Worm (Caenorhabditis elegans): ENCODE data around the gene F41G3.6.

F41G3.6 gene

ce11 chrII:6750929-6751328, 8.2 kb downstream of the F41G3.6 start, which contains the start of gene F41G3.20:
F41G3.20 (minus strand) TSS chrII:6751029.
- TF ChIP-seq sox-4 (tag; optimal IDR thresholded peaks at IDR 0.05) (no peak), dmd-4 (tag; optimal IDR thresholded peaks at IDR 0.05; ENCODE audit: borderline replicate concordance) (no peak), nhr-232 (tag; optimal IDR thresholded peaks at IDR 0.05) (no peak), gmeb-2 (tag; optimal IDR thresholded peaks at IDR 0.05) (no peak), ets-4 (tag; optimal IDR thresholded peaks at IDR 0.05) (no peak), syd-9 (tag; optimal IDR thresholded peaks at IDR 0.05) (no peak), unc-3 (GFP tag; conservative IDR thresholded peaks at IDR 0.05) (no peak), unc-3 (tag; optimal IDR thresholded peaks at IDR 0.05) (no peak), Y22D7AL.16 (tag; optimal IDR thresholded peaks at IDR 0.05) (no peak), sdc-2 (tag; optimal IDR thresholded peaks at IDR 0.05) (no peak), pha-2 (tag; optimal IDR thresholded peaks at IDR 0.05) (no peak), nhr-11 (tag; optimal IDR thresholded peaks at IDR 0.05) (no peak), pros-1 (tag; optimal IDR thresholded peaks at IDR 0.05) (no peak)

- TF ChIP-seq ceh-48 (tag; optimal IDR thresholded peaks at IDR 0.05) (no peak), unc-3 (GFP tag; conservative IDR thresholded peaks at IDR 0.05) (no peak), unc-3 (tag; optimal IDR thresholded peaks at IDR 0.05) (no peak), Y22D7AL.16 (tag; optimal IDR thresholded peaks at IDR 0.05) (no peak), dve-1 (tag; optimal IDR thresholded peaks at IDR 0.05) (no peak), F13H6.1 (tag; optimal IDR thresholded peaks at IDR 0.05) (no peak), ztf-16 (tag; optimal IDR thresholded peaks at IDR 0.05) (no peak), madf-2 (tag; optimal IDR thresholded peaks at IDR 0.05) (no peak), elt-2 (tag; optimal IDR thresholded peaks at IDR 0.05) (no peak), unc-86 (tag; optimal IDR thresholded peaks at IDR 0.05) (no peak), C08G9.2 (tag; optimal IDR thresholded peaks at IDR 0.05) (no peak), C38D4.7 (GFP tag; optimal IDR thresholded peaks at IDR 0.05) (no peak)
These were observed 9.3 kb downstream of the F41G3.6 start, which contains the start of gene F41G3.19 for ce11 chrII:6752027-6752426. F41G3.19 (minus strand) TSS chrII:6752127.

- TF ChIP-seq dmd-4 (tag; optimal IDR thresholded peaks at IDR 0.05; ENCODE audit: borderline replicate concordance), result no peak
- no peak for TF ChIP-seq unc-55 (GFP tag; optimal IDR thresholded peaks at IDR 0.05)
- TF ChIP-seq unc-42 (tag; optimal IDR thresholded peaks at IDR 0.05), result no peak
- no peak for TF ChIP-seq pha-4 (tag; optimal IDR thresholded peaks at IDR 0.05)
- TF ChIP-seq ahr-1 (tag; optimal IDR thresholded peaks at IDR 0.05), result no peak
- TF ChIP-seq ceh-24 (tag; optimal IDR thresholded peaks at IDR 0.05), result no peak
- no peak for TF ChIP-seq fax-1 (tag; optimal IDR thresholded peaks at IDR 0.05)
- no peak for TF ChIP-seq ceh-22 (tag; optimal IDR thresholded peaks at IDR 0.05)
- TF ChIP-seq eyg-1 (tag; optimal IDR thresholded peaks at IDR 0.05), result no peak
- TF ChIP-seq mec-3 (tag; optimal IDR thresholded peaks at IDR 0.05; ENCODE audit: borderline replicate concordance), result no peak
- no peak for TF ChIP-seq ceh-2 (tag; optimal IDR thresholded peaks at IDR 0.05)
- no peak for TF ChIP-seq zip-5 (tag; optimal IDR thresholded peaks at IDR 0.05)
- TF ChIP-seq lim-6 (tag; optimal IDR thresholded peaks at IDR 0.05), result no peak
- no peak for TF ChIP-seq madf-2 (tag; optimal IDR thresholded peaks at IDR 0.05)
These were observed 10.1 kb downstream of the F41G3.6 start, which contains the start of gene F41G3.21 for ce11 chrII:6752850-6753249. F41G3.21 (minus strand) TSS chrII:6752950.

- TF ChIP-seq ceh-48 (tag; optimal IDR thresholded peaks at IDR 0.05) (no peak), zip-5 (tag; optimal IDR thresholded peaks at IDR 0.05) (no peak), che-1 (tag; optimal IDR thresholded peaks at IDR 0.05) (no peak), F13H6.1 (tag; optimal IDR thresholded peaks at IDR 0.05) (no peak), ceh-2 (tag; optimal IDR thresholded peaks at IDR 0.05) (no peak), ceh-34 (tag; optimal IDR thresholded peaks at IDR 0.05) (no peak), ceh-30 (tag; optimal IDR thresholded peaks at IDR 0.05) (no peak), pag-3 (tag; optimal IDR thresholded peaks at IDR 0.05; ENCODE audit: borderline replicate concordance) (no peak), ceh-9 (tag; optimal IDR thresholded peaks at IDR 0.05) (no peak), ceh-31 (tag; optimal IDR thresholded peaks at IDR 0.05) (no peak), ceh-6 (GFP tag; optimal IDR thresholded peaks at IDR 0.05) (no peak), pat-9 (tag; optimal IDR thresholded peaks at IDR 0.05) (no peak), hlh-13 (GFP tag; optimal IDR thresholded peaks at IDR 0.05) (no peak), mec-3 (tag; optimal IDR thresholded peaks at IDR 0.05; ENCODE audit: borderline replicate concordance) (no peak), ref-2 (tag; optimal IDR thresholded peaks at IDR 0.05) (no peak), hlh-6 (tag; optimal IDR thresholded peaks at IDR 0.05) (no peak), lim-6 (tag; optimal IDR thresholded peaks at IDR 0.05) (no peak)
These were observed 12.0 kb downstream of the F41G3.6 start, which contains the start of the genes srx-95 and fis-1 for ce11 chrII:6754671-6755224. srx-95 (minus strand) TSS chrII:6754771. fis-1 (plus strand) TSS chrII:6755174.
